Fruit fly (Drosophila melanogaster): ENCODE data around the gene Oseg5.

DNA sequence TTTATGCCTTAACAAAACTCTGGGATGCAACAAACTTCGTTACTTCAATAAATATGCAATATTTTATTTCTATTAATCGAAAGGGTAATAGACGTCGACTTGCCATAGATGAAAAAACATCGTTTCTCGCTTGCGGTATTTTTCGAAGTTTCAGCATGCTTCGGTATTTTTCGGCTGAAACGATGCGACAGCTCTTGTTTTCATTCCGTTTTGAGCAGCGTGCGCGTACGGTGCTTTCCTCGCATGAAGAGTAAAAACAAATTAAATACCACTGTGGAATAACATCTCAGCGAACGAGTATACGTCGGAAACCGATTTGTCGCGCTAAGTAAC is 38.2 kb downstream of the Oseg5 start, which contains the start of gene CG9328:
- TF ChIP-seq sd (tag; optimal IDR thresholded peaks at IDR 0.05) (peak; percentile 55), eve (GFP tag; optimal IDR thresholded peaks at IDR 0.05) (no peak), ind (GFP tag; optimal IDR thresholded peaks at IDR 0.05) (peak; percentile 44), CG1832 (GFP tag; optimal IDR thresholded peaks at IDR 0.05) (no peak), CG15601 (tag; optimal IDR thresholded peaks at IDR 0.05) (peak; percentile 0), MESR4 (GFP tag; optimal IDR thresholded peaks at IDR 0.05) (peak; percentile 52), CG2199 (GFP tag; IDR thresholded peaks at IDR 0.05) (peak; percentile 82), oc (tag; optimal IDR thresholded peaks at IDR 0.05) (peak; percentile 72), btn (GFP tag; optimal IDR thresholded peaks at IDR 0.05) (no peak)

Data from whole organism, embryonic.